Worm (Caenorhabditis elegans): ENCODE measurements around the gene nkat-3.

The nkat-3 gene

DNA sequence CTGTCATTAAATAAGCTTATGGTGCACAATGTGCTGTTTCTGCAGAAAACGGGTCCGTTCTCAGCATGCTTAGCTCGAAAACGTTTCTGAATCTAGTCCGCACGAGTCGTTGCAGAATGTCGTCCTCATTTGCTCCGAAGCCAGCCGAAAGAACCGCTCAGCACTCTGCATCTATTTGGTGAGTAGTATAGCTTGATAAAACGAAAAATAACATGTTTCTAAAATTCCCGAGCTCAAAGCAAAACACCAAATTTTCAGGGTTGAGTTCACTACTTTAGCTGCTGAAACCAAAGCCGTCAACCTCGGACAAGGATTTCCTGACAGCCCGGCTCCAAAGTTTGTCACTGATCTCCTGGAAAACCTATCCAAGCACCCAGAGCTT is at the start of gene nkat-3:
Gene nkat-3 (plus strand): TSS at position 46 of the 382 bp plus-strand sequence.
- TF ChIP-seq ceh-18 (tag; optimal IDR thresholded peaks at IDR 0.05) (no peak), ama-1 (optimal IDR thresholded peaks at IDR 0.05) (no peak), ceh-6 (GFP tag; optimal IDR thresholded peaks at IDR 0.05) (no peak), pat-9 (tag; optimal IDR thresholded peaks at IDR 0.05) (no peak), pha-2 (tag; optimal IDR thresholded peaks at IDR 0.05) (no peak), ceh-24 (tag; optimal IDR thresholded peaks at IDR 0.05) (no peak), hlh-15 (tag; optimal IDR thresholded peaks at IDR 0.05) (no peak), tbx-2 (tag; optimal IDR thresholded peaks at IDR 0.05) (no peak), ceh-31 (tag; optimal IDR thresholded peaks at IDR 0.05) (no peak), ttx-3 (tag; optimal IDR thresholded peaks at IDR 0.05) (no peak), tbx-7 (tag; optimal IDR thresholded peaks at IDR 0.05) (no peak), ztf-16 (tag; optimal IDR thresholded peaks at IDR 0.05) (no peak), hlh-6 (tag; optimal IDR thresholded peaks at IDR 0.05) (no peak)

DNA sequence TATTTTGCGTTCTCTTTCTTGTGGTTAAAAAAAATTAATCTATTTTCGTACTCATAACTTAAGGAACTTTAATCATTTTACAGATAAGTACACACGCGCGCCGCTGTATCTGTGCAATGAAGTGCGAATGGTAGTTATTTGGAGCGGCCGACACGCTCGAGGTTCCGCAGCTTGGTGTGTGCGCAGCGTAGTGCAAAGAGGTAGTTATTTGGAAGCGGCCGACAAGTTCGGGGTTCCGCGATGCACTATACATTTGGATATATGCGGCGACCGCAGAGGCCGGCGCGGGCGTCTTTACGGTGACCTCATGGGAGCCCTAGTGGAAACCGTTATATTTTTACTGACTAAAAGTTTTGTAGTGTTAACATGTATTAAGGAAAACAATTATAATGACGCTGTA is 48.9 kb upstream of the nkat-3 start:
- TF ChIP-seq tbx-2 (tag; optimal IDR thresholded peaks at IDR 0.05) (no peak), eyg-1 (tag; optimal IDR thresholded peaks at IDR 0.05) (no peak), ceh-18 (tag; optimal IDR thresholded peaks at IDR 0.05) (no peak), ceh-2 (tag; optimal IDR thresholded peaks at IDR 0.05) (no peak), sox-2 (GFP tag; IDR thresholded peaks at IDR 0.05) (no peak), ahr-1 (tag; optimal IDR thresholded peaks at IDR 0.05) (no peak), ceh-24 (tag; optimal IDR thresholded peaks at IDR 0.05) (no peak), ceh-19 (GFP tag; optimal IDR thresholded peaks at IDR 0.05) (no peak), ceh-22 (tag; optimal IDR thresholded peaks at IDR 0.05) (no peak), nfya-1 (tag; optimal IDR thresholded peaks at IDR 0.05) (no peak), ceh-14 (tag; optimal IDR thresholded peaks at IDR 0.05) (no peak), sdc-2 (tag; optimal IDR thresholded peaks at IDR 0.05) (no peak), pha-4 (tag; optimal IDR thresholded peaks at IDR 0.05) (no peak), ref-2 (tag; optimal IDR thresholded peaks at IDR 0.05) (no peak), syd-9 (tag; optimal IDR thresholded peaks at IDR 0.05) (no peak), che-1 (tag; optimal IDR thresholded peaks at IDR 0.05) (no peak), unc-86 (tag; optimal IDR thresholded peaks at IDR 0.05) (no peak)

- peak; percentile 49 for TF ChIP-seq ceh-31 (tag; optimal IDR thresholded peaks at IDR 0.05)
- TF ChIP-seq ttx-3 (tag; optimal IDR thresholded peaks at IDR 0.05) = no peak
- peak; percentile 98 for TF ChIP-seq unc-42 (tag; optimal IDR thresholded peaks at IDR 0.05)
- no peak for TF ChIP-seq ceh-30 (tag; optimal IDR thresholded peaks at IDR 0.05)
Observed at ce11 chrX:15395723-15396122, 45.8 kb upstream of the nkat-3 start.

- TF ChIP-seq K02D7.2 (tag; optimal IDR thresholded peaks at IDR 0.05) = no peak
- no peak for TF ChIP-seq lim-6 (tag; optimal IDR thresholded peaks at IDR 0.05)
- no peak for TF ChIP-seq pha-2 (tag; optimal IDR thresholded peaks at IDR 0.05)
- TF ChIP-seq hlh-13 (GFP tag; optimal IDR thresholded peaks at IDR 0.05) = no peak
- TF ChIP-seq tbx-2 (tag; optimal IDR thresholded peaks at IDR 0.05) = no peak
- TF ChIP-seq tbx-7 (tag; optimal IDR thresholded peaks at IDR 0.05) = no peak
- TF ChIP-seq ceh-14 (tag; optimal IDR thresholded peaks at IDR 0.05) = no peak
- no peak for TF ChIP-seq C38D4.7 (GFP tag; optimal IDR thresholded peaks at IDR 0.05)
- no peak for TF ChIP-seq hlh-6 (tag; optimal IDR thresholded peaks at IDR 0.05)
- no peak for TF ChIP-seq pat-9 (tag; optimal IDR thresholded peaks at IDR 0.05)
- no peak for TF ChIP-seq ceh-19 (GFP tag; optimal IDR thresholded peaks at IDR 0.05)
- no peak for TF ChIP-seq unc-3 (GFP tag; conservative IDR thresholded peaks at IDR 0.05)
- no peak for TF ChIP-seq unc-3 (tag; optimal IDR thresholded peaks at IDR 0.05)
- no peak for TF ChIP-seq ceh-30 (tag; optimal IDR thresholded peaks at IDR 0.05)
- no peak for TF ChIP-seq pqm-1 (tag; optimal IDR thresholded peaks at IDR 0.05)
- TF ChIP-seq fkh-10 (GFP tag; optimal IDR thresholded peaks at IDR 0.05) = no peak
- TF ChIP-seq npax-4 (tag; optimal IDR thresholded peaks at IDR 0.05) = no peak
- TF ChIP-seq ceh-45 (GFP tag; IDR thresholded peaks at IDR 0.05) = no peak
- no peak for TF ChIP-seq unc-55 (GFP tag; optimal IDR thresholded peaks at IDR 0.05)
- no peak for TF ChIP-seq ceh-9 (tag; optimal IDR thresholded peaks at IDR 0.05)
- no peak for TF ChIP-seq gmeb-2 (tag; optimal IDR thresholded peaks at IDR 0.05)
Observed at ce11 chrX:15407631-15408030, 33.9 kb upstream of the nkat-3 start, which contains the start of gene psa-3. psa-3 (plus strand) TSS chrX:15407931.
